Fruit fly (Drosophila melanogaster) whole organism: ENCODE measurements around the gene eIF3i.

Source experiments
- CG8478 ChIP-seq: fragments of >200 bp; optimal IDR thresholded peaks from 2 replicates; lab custom pipeline; 2018; ENCODE audit warnings: inconsistent platforms
- Dll ChIP-seq: fragments of >200 bp; optimal IDR thresholded peaks from 2 replicates; lab custom pipeline; 2017
- EcR ChIP-seq, 2 experiments: fragments of >200 bp; optimal IDR thresholded peaks; 2 replicates each; lab custom pipeline; 2017; ENCODE audit warnings: missing biosample characterization in 2 of 2, missing genetic modification characterization in 2 of 2, missing genetic modification reagents in 2 of 2
- pan ChIP-seq: fragments of >200 bp; optimal IDR thresholded peaks from 2 replicates; lab custom pipeline; 2017
- psq ChIP-seq: fragments of >200 bp; optimal IDR thresholded peaks from 2 replicates; lab custom pipeline; 2017
- usp ChIP-seq: fragments of >200 bp; optimal IDR thresholded peaks from 2 replicates; lab custom pipeline; 2017; ENCODE audit warnings: missing biosample characterization, missing genetic modification characterization, mixed read lengths

- TF ChIP-seq pan (lab: Kevin White, UChicago) (peak; percentile 65), usp (GFP tag; lab: Kevin White, UChicago) (no peak), Dll (no peak), EcR (GFP tag; optimal IDR thresholded peaks at IDR 0.05; lab: Kevin White, UChicago) (no peak), CG8478 (no peak), psq (lab: Kevin White, UChicago) (no peak)
Measured at dm6 chr2L:5004677-5005463, 37.3 kb upstream of the eIF3i start.
